Fruit fly (Drosophila melanogaster): ENCODE measurements around the gene Atet.

DNA sequence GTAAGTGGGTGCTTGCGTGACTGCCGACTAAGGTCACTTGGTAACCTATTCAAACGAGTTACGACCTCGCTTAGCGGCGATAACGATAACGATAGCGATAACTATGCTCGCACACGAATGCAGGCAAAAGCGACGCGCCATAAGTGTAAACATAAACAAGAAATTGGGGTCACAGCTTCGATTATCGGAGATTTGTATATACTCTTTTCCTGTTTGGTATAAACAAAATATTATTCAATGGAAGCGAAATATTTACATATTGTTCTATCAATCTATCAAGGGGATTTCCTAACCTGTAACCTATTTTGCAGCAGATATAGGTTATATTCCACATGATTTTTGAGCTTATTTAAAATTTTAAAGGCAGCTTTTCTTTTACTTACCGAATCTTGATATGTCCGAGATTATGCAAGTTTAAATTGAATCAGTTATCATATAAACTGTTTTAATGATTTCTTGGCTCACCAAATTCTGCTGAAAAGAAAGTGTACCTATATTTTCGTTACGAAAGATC is 47.6 kb upstream of the Atet start:
- TF ChIP-seq Xbp1 (GFP tag; optimal IDR thresholded peaks at IDR 0.05) (no peak), CG11560 (tag; IDR thresholded peaks at IDR 0.05) (no peak), gsb-n (tag; optimal IDR thresholded peaks at IDR 0.05) (no peak)

Data from whole organism, embryonic.